Worm (Caenorhabditis elegans) whole organism, mixed stage, embryonic: ENCODE measurements around the gene str-44.

Source experiments
- ceh-39 ChIP-seq: fragments of 150-350 bp; optimal IDR thresholded peaks from 2 replicates; lab custom pipeline; 2014; ENCODE audit warnings: missing biosample characterization, missing genetic modification characterization
- nhr-237 ChIP-seq: fragments of 150-350 bp; optimal IDR thresholded peaks from 2 replicates; lab custom pipeline; 2014; ENCODE audit warnings: missing biosample characterization, missing genetic modification characterization
- pha-4 ChIP-seq: fragments of 150-350 bp; optimal IDR thresholded peaks from 2 replicates; lab custom pipeline; 2018; ENCODE audit warnings: missing biosample characterization, missing genetic modification reagents, missing genetic modification characterization
- snpc-4 ChIP-seq: fragments of 150-350 bp; optimal IDR thresholded peaks from 2 replicates; lab custom pipeline; 2014; ENCODE audit warnings: missing biosample characterization, missing genetic modification characterization
- ztf-11 ChIP-seq: fragments of 150-350 bp; optimal IDR thresholded peaks from 2 replicates; lab custom pipeline; 2014; ENCODE audit warnings: missing biosample characterization, missing genetic modification characterization

ce11 chrIV:7165723-7166122 lies 11.3 kb upstream of the str-44 start, which contains the start of gene rpc-1:
- TF ChIP-seq ztf-11: no peak
- no peak for TF ChIP-seq ceh-39 (tag; lab: Kevin White, UChicago)
- no peak for TF ChIP-seq snpc-4
- no peak for TF ChIP-seq nhr-237 (tag; lab: Kevin White, UChicago)
- TF ChIP-seq pha-4 (tag; lab: Kevin White, UChicago): no peak
